Worm (Caenorhabditis elegans): ENCODE measurements around the gene thk-1.
A peak's percentile ranks its signal among the peaks of the same experiment; 100 is the strongest.

The thk-1 gene

ce11 chrIV:10285328-10285727, 3.9 kb upstream of the thk-1 start:
- TF ChIP-seq nhr-237 (tag; optimal IDR thresholded peaks at IDR 0.05) (no peak), zag-1 (tag; optimal IDR thresholded peaks at IDR 0.05) (no peak), daf-12 (tag; optimal IDR thresholded peaks at IDR 0.05) (no peak), ama-1 (optimal IDR thresholded peaks at IDR 0.05) (no peak), nhr-23 (tag; optimal IDR thresholded peaks at IDR 0.05) (no peak), ceh-16 (tag; optimal IDR thresholded peaks at IDR 0.05) (no peak), unc-62 (GFP tag; optimal IDR thresholded peaks at IDR 0.05) (no peak), mdl-1 (tag; optimal IDR thresholded peaks at IDR 0.05) (no peak), nhr-43 (tag; optimal IDR thresholded peaks at IDR 0.05; ENCODE audit: poor library complexity, severe bottlenecking) (no peak), hmg-11 (tag; optimal IDR thresholded peaks at IDR 0.05) (no peak), fkh-10 (GFP tag; optimal IDR thresholded peaks at IDR 0.05) (no peak), mml-1 (tag; optimal IDR thresholded peaks at IDR 0.05) (no peak), pqm-1 (tag; optimal IDR thresholded peaks at IDR 0.05) (no peak), snpc-4 (tag; optimal IDR thresholded peaks at IDR 0.05) (no peak)

ce11 chrIV:10284194-10284910, 3.0 kb upstream of the thk-1 start, which contains the start of gene rad-51:
Gene rad-51, minus strand, starts transcription at chrIV:10284244.
- TF ChIP-seq nhr-23 (tag; optimal IDR thresholded peaks at IDR 0.05) (peak; percentile 33), elt-2 (tag; optimal IDR thresholded peaks at IDR 0.05) (peak; percentile 54), lsy-12 (tag; optimal IDR thresholded peaks at IDR 0.05) (peak; percentile 5), hmg-11 (tag; optimal IDR thresholded peaks at IDR 0.05) (peak; percentile 88), snpc-4 (tag; optimal IDR thresholded peaks at IDR 0.05) (peak; percentile 73), lin-39 (tag; optimal IDR thresholded peaks at IDR 0.05) (peak; percentile 37), ama-1 (optimal IDR thresholded peaks at IDR 0.05) (no peak), ceh-9 (tag; optimal IDR thresholded peaks at IDR 0.05) (no peak), nfya-1 (tag; optimal IDR thresholded peaks at IDR 0.05; ENCODE audit: insufficient read depth) (peak; percentile 86), daf-12 (tag; optimal IDR thresholded peaks at IDR 0.05) (no peak), pha-4 (tag; optimal IDR thresholded peaks at IDR 0.05) (peak; percentile 88), egl-27 (tag; optimal IDR thresholded peaks at IDR 0.05) (peak; percentile 9), nhr-77 (tag; optimal IDR thresholded peaks at IDR 0.05) (no peak), jun-1 (tag; optimal IDR thresholded peaks at IDR 0.05) (no peak), nhr-25 (tag; optimal IDR thresholded peaks at IDR 0.05) (peak; percentile 68), pqm-1 (tag; optimal IDR thresholded peaks at IDR 0.05) (peak; percentile 29), lin-15B (tag; optimal IDR thresholded peaks at IDR 0.05) (peak; percentile 85)

ce11 chrIV:10277716-10278115, 3.7 kb downstream of the thk-1 start, which contains the start of gene Y43C5A.4:
Gene Y43C5A.4, plus strand, starts transcription at chrIV:10278016.
- TF ChIP-seq nhr-77 (tag; optimal IDR thresholded peaks at IDR 0.05) (no peak), pha-4 (tag; optimal IDR thresholded peaks at IDR 0.05) (no peak)

- TF ChIP-seq unc-62 (GFP tag; optimal IDR thresholded peaks at IDR 0.05) (no peak), unc-39 (tag; optimal IDR thresholded peaks at IDR 0.05) (no peak), lin-39 (tag; optimal IDR thresholded peaks at IDR 0.05) (no peak), elt-3 (tag; optimal IDR thresholded peaks at IDR 0.05) (no peak), fkh-2 (tag; optimal IDR thresholded peaks at IDR 0.05) (no peak)
Observed at ce11 chrIV:10276960-10277359, 4.4 kb downstream of the thk-1 start, which contains the start of gene Y43C5A.7. Gene Y43C5A.7, plus strand, starts transcription at chrIV:10277260.

ce11 chrIV:10275050-10275449, 6.3 kb downstream of the thk-1 start:
- TF ChIP-seq mdl-1 (tag; optimal IDR thresholded peaks at IDR 0.05), result no peak
- no peak for TF ChIP-seq nhr-77 (tag; optimal IDR thresholded peaks at IDR 0.05)
- no peak for TF ChIP-seq egl-27 (tag; optimal IDR thresholded peaks at IDR 0.05)

- TF ChIP-seq elt-3 (tag; optimal IDR thresholded peaks at IDR 0.05) (no peak), nhr-23 (tag; optimal IDR thresholded peaks at IDR 0.05) (peak; percentile 57)
Observed at ce11 chrIV:10273781-10274313, 7.5 kb downstream of the thk-1 start, which contains the start of gene Y43C5A.3. Gene Y43C5A.3, plus strand, starts transcription at chrIV:10274036.

Measured in whole organism, L3 larva.